2 fruit fly cellular contexts compared by ENCODE assay signal in the genomic region with DNA sequence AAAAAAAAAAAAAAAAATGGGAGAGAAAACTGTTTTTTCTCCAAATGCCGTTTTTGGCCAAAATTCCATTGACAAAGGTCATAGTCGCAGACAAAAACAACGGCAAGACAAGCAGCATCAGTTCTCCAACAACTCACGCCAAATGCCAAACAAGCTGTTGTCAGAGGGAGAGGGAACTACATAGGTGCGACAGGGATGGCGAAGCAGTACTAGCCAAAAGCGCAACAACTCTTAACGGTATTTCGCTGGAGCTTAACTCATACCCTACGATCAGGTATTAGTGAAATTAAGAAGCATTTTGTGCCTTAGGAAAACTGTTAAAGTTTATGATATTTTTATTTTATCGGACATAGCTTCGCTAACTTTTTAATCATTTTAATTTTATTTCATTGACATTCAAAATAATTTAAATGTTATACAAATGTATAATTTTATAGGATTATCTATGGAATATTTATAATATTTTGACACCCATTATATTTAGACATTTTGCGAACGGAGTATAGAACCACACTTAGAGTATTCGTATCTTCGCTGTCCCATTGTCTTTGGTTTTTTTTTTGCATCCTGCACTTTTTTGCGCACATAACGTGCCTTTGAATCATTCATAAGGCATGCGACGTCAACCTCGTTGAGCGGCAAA.
TF ChIP-seq lines count a peak whose summit lies in the region.

No protein-coding gene starts in this region.

TF ChIP-seq in whole organism, embryonic, 481 proteins besides CTCF, POLR2A, EP300 and RAD21 (continued from another document and continues in another):
- TF ChIP-seq jing (GFP tag; optimal IDR thresholded peaks at IDR 0.05; lab: Kevin White, UChicago) (no peak), wdn (GFP tag; IDR thresholded peaks at IDR 0.05; lab: Robert Waterston, UW) (no peak), CG8924 (tag; optimal IDR thresholded peaks at IDR 0.05; lab: Kevin White, UChicago) (no peak), Hand (GFP tag; optimal IDR thresholded peaks at IDR 0.05; lab: Kevin White, UChicago) (no peak), D19A (tag; optimal IDR thresholded peaks at IDR 0.05; lab: Kevin White, UChicago) (peak; percentile 48), HLHmδ (GFP tag; optimal IDR thresholded peaks at IDR 0.05; lab: Kevin White, UChicago) (no peak), CG8478 (optimal IDR thresholded peaks at IDR 0.05; lab: Kevin White, UChicago) (no peak), Dll (GFP tag; IDR thresholded peaks at IDR 0.05; lab: Robert Waterston, UW; ENCODE audit: partially characterized antibody) (no peak), CG12391 (tag; optimal IDR thresholded peaks at IDR 0.05; lab: Kevin White, UChicago) (peak; percentile 16), Poxn (GFP tag; IDR thresholded peaks at IDR 0.05; lab: Robert Waterston, UW) (no peak), corto (GFP tag; optimal IDR thresholded peaks at IDR 0.05; lab: Kevin White, UChicago) (no peak), CG16815 (GFP tag; optimal IDR thresholded peaks at IDR 0.05; lab: Kevin White, UChicago) (no peak), CG10209 (GFP tag; optimal IDR thresholded peaks at IDR 0.05; lab: Kevin White, UChicago) (peak; percentile 4), Sry-δ (GFP tag; optimal IDR thresholded peaks at IDR 0.05; lab: Kevin White, UChicago) (no peak), sens (GFP tag; lab: Kevin White, UChicago) (peak; percentile 59), tna (GFP tag; IDR thresholded peaks at IDR 0.05; lab: Robert Waterston, UW; ENCODE audit: partially characterized antibody) (no peak), ftz-f1 (GFP tag; optimal IDR thresholded peaks at IDR 0.05; lab: Kevin White, UChicago) (no peak), sug (tag; optimal IDR thresholded peaks at IDR 0.05; lab: Kevin White, UChicago) (no peak), CG13287 (GFP tag; IDR thresholded peaks at IDR 0.05; lab: Robert Waterston, UW; ENCODE audit: partially characterized antibody) (no peak), CG5953 (GFP tag; IDR thresholded peaks at IDR 0.05; lab: Robert Waterston, UW) (no peak), CG7357 (GFP tag; IDR thresholded peaks at IDR 0.05; lab: Robert Waterston, UW) (no peak), fru (optimal IDR thresholded peaks at IDR 0.05; lab: Kevin White, UChicago) (no peak), trh (GFP tag; optimal IDR thresholded peaks at IDR 0.05; lab: Kevin White, UChicago) (no peak), CG6254 (GFP tag; optimal IDR thresholded peaks at IDR 0.05; lab: Kevin White, UChicago) (no peak), B-H2 (GFP tag; optimal IDR thresholded peaks at IDR 0.05; lab: Kevin White, UChicago) (no peak), sob (GFP tag; IDR thresholded peaks at IDR 0.05; lab: Robert Waterston, UW) (0 out of 2 replicates have a peak, but pooled peaks have one; percentile 7), CG2712 (tag; optimal IDR thresholded peaks at IDR 0.05; lab: Kevin White, UChicago) (peak; percentile 14), crc (GFP tag; optimal IDR thresholded peaks at IDR 0.05; lab: Kevin White, UChicago) (no peak), ind (GFP tag; optimal IDR thresholded peaks at IDR 0.05; lab: Kevin White, UChicago) (peak; percentile 10), cad (GFP tag; optimal IDR thresholded peaks at IDR 0.05; lab: Kevin White, UChicago) (no peak), D (optimal IDR thresholded peaks at IDR 0.05; lab: Kevin White, UChicago) (no peak), D (GFP tag; optimal IDR thresholded peaks at IDR 0.05; lab: Kevin White, UChicago) (no peak), tap (tag; optimal IDR thresholded peaks at IDR 0.05; lab: Kevin White, UChicago) (no peak), gfzf (GFP tag; optimal IDR thresholded peaks at IDR 0.05; lab: Kevin White, UChicago) (no peak), Optix (GFP tag; IDR thresholded peaks at IDR 0.05; lab: Robert Waterston, UW) (no peak), phol (tag; optimal IDR thresholded peaks at IDR 0.05; lab: Kevin White, UChicago) (peak; percentile 45), CG11085 (GFP tag; IDR thresholded peaks at IDR 0.05; lab: Robert Waterston, UW) (no peak), ci (GFP tag; IDR thresholded peaks at IDR 0.05; lab: Robert Waterston, UW) (no peak), lov (optimal IDR thresholded peaks at IDR 0.05; lab: Kevin White, UChicago) (no peak), lov (GFP tag; IDR thresholded peaks at IDR 0.05; lab: Robert Waterston, UW) (no peak), Abd-B (GFP tag; optimal IDR thresholded peaks at IDR 0.05; lab: Kevin White, UChicago) (no peak), sqz (GFP tag; optimal IDR thresholded peaks at IDR 0.05; lab: Kevin White, UChicago) (no peak), odd (GFP tag; optimal IDR thresholded peaks at IDR 0.05; lab: Kevin White, UChicago) (no peak), CG12744 (GFP tag; optimal IDR thresholded peaks at IDR 0.05; lab: Kevin White, UChicago) (no peak), Nf-YA (GFP tag; IDR thresholded peaks at IDR 0.05; lab: Robert Waterston, UW) (no peak), Meics (GFP tag; optimal IDR thresholded peaks at IDR 0.05; lab: Kevin White, UChicago) (peak; percentile 2), Atf-2 (GFP tag; optimal IDR thresholded peaks at IDR 0.05; lab: Kevin White, UChicago) (no peak), D19B (GFP tag; optimal IDR thresholded peaks at IDR 0.05; lab: Kevin White, UChicago) (no peak), CG31441 (GFP tag; IDR thresholded peaks at IDR 0.05; lab: Robert Waterston, UW) (peak; percentile 44; the same call in 1 of the 2 replicates), pzg (GFP tag; optimal IDR thresholded peaks at IDR 0.05; lab: Kevin White, UChicago) (no peak), CG16813 (GFP tag; IDR thresholded peaks at IDR 0.05; lab: Robert Waterston, UW; ENCODE audit: partially characterized antibody) (no peak), onecut (GFP tag; IDR thresholded peaks at IDR 0.05; lab: Robert Waterston, UW) (no peak), NFAT (GFP tag; IDR thresholded peaks at IDR 0.05; lab: Robert Waterston, UW) (no peak), MTF-1 (GFP tag; optimal IDR thresholded peaks at IDR 0.05; lab: Kevin White, UChicago; ENCODE audit: borderline replicate concordance) (no peak), Sox102F (GFP tag; optimal IDR thresholded peaks at IDR 0.05; lab: Kevin White, UChicago) (peak; percentile 62), da (GFP tag; optimal IDR thresholded peaks at IDR 0.05; lab: Kevin White, UChicago) (no peak), CG18476 (GFP tag; optimal IDR thresholded peaks at IDR 0.05; lab: Kevin White, UChicago) (no peak), Dad (GFP tag; optimal IDR thresholded peaks at IDR 0.05; lab: Kevin White, UChicago) (no peak), dmrt99B (tag; optimal IDR thresholded peaks at IDR 0.05; lab: Kevin White, UChicago) (peak; percentile 32), Vsx1 (GFP tag; optimal IDR thresholded peaks at IDR 0.05; lab: Kevin White, UChicago) (no peak), CG10543 (GFP tag; optimal IDR thresholded peaks at IDR 0.05; lab: Kevin White, UChicago) (no peak), CG18262 (tag; optimal IDR thresholded peaks at IDR 0.05; lab: Kevin White, UChicago) (no peak), Ravus (GFP tag; IDR thresholded peaks at IDR 0.05; lab: Robert Waterston, UW) (no peak), CG13894 (tag; optimal IDR thresholded peaks at IDR 0.05; lab: Kevin White, UChicago) (no peak), pita (GFP tag; optimal IDR thresholded peaks at IDR 0.05; lab: Kevin White, UChicago) (no peak)

TF ChIP-seq in whole organism, prepupa, 60 proteins besides CTCF, POLR2A, EP300 and RAD21 (continued from another document):
- TF ChIP-seq vri (GFP tag; optimal IDR thresholded peaks at IDR 0.05; lab: Kevin White, UChicago): no peak
- TF ChIP-seq CG10631 (GFP tag; optimal IDR thresholded peaks at IDR 0.05; lab: Kevin White, UChicago): peak; percentile 83
- no peak for TF ChIP-seq cyc (GFP tag; optimal IDR thresholded peaks at IDR 0.05; lab: Kevin White, UChicago)
- TF ChIP-seq CG6808 (GFP tag; optimal IDR thresholded peaks at IDR 0.05; lab: Kevin White, UChicago): peak; percentile 82
- TF ChIP-seq dac (GFP tag; optimal IDR thresholded peaks at IDR 0.05; lab: Kevin White, UChicago): peak; percentile 82
- no peak; the same call in none of the 3 replicates for TF ChIP-seq CG6163 (GFP tag; IDR thresholded peaks at IDR 0.05; lab: Robert Waterston, UW)
- TF ChIP-seq Gug (GFP tag; IDR thresholded peaks at IDR 0.05; lab: Robert Waterston, UW): peak; percentile 85
- peak; percentile 70 for TF ChIP-seq CG16779 (tag; optimal IDR thresholded peaks at IDR 0.05; lab: Kevin White, UChicago)
- TF ChIP-seq pdm3 (GFP tag; optimal IDR thresholded peaks at IDR 0.05; lab: Kevin White, UChicago): no peak
- no peak for TF ChIP-seq esn (GFP tag; optimal IDR thresholded peaks at IDR 0.05; lab: Kevin White, UChicago)
- peak in 1 of 2 experiments; percentile 92 for TF ChIP-seq salr (GFP tag; optimal IDR thresholded peaks at IDR 0.05; lab: Kevin White, UChicago)
- no peak for TF ChIP-seq CG11902 (GFP tag; optimal IDR thresholded peaks at IDR 0.05; lab: Kevin White, UChicago)
- TF ChIP-seq CG11294 (GFP tag; IDR thresholded peaks at IDR 0.05; lab: Robert Waterston, UW): peak; percentile 77
- TF ChIP-seq CG6276 (GFP tag; optimal IDR thresholded peaks at IDR 0.05; lab: Kevin White, UChicago): peak; percentile 95
- peak; percentile 85 for TF ChIP-seq achi (GFP tag; optimal IDR thresholded peaks at IDR 0.05; lab: Kevin White, UChicago)
- no peak for TF ChIP-seq Blimp-1 (GFP tag; optimal IDR thresholded peaks at IDR 0.05; lab: Kevin White, UChicago)
- TF ChIP-seq lz (GFP tag; optimal IDR thresholded peaks at IDR 0.05; lab: Kevin White, UChicago): no peak
- TF ChIP-seq eg (GFP tag; IDR thresholded peaks at IDR 0.05; lab: Robert Waterston, UW): peak; percentile 72; the same call in 1 of the 3 replicates
- TF ChIP-seq Hr38 (GFP tag; optimal IDR thresholded peaks at IDR 0.05; lab: Kevin White, UChicago): no peak
- TF ChIP-seq Met (GFP tag; optimal IDR thresholded peaks at IDR 0.05; lab: Kevin White, UChicago): no peak
- peak; percentile 87 for TF ChIP-seq Lpt (GFP tag; optimal IDR thresholded peaks at IDR 0.05; lab: Kevin White, UChicago)
- TF ChIP-seq CG34406 (GFP tag; optimal IDR thresholded peaks at IDR 0.05; lab: Kevin White, UChicago): peak; percentile 52
- TF ChIP-seq CG3919 (GFP tag; optimal IDR thresholded peaks at IDR 0.05; lab: Kevin White, UChicago): peak; percentile 81
- peak; percentile 97 for TF ChIP-seq CG32006 (GFP tag; optimal IDR thresholded peaks at IDR 0.05; lab: Kevin White, UChicago)
- peak; percentile 95 for TF ChIP-seq CG15336 (GFP tag; IDR thresholded peaks at IDR 0.05; lab: Robert Waterston, UW)
- no peak for TF ChIP-seq Sox102F (GFP tag; optimal IDR thresholded peaks at IDR 0.05; lab: Kevin White, UChicago)
- peak; percentile 78 for TF ChIP-seq dsx (GFP tag; optimal IDR thresholded peaks at IDR 0.05; lab: Kevin White, UChicago; ENCODE audit: poor library complexity, severe bottlenecking)
- TF ChIP-seq fkh (GFP tag; optimal IDR thresholded peaks at IDR 0.05; lab: Kevin White, UChicago): no peak
- TF ChIP-seq svp (GFP tag; lab: Kevin White, UChicago): no peak
- TF ChIP-seq CG3032 (tag; optimal IDR thresholded peaks at IDR 0.05; lab: Kevin White, UChicago): peak; percentile 84
- TF ChIP-seq Hr4 (GFP tag; optimal IDR thresholded peaks at IDR 0.05; lab: Kevin White, UChicago): peak; percentile 85
- no peak for TF ChIP-seq Sox15 (GFP tag; optimal IDR thresholded peaks at IDR 0.05; lab: Kevin White, UChicago)
- no peak for TF ChIP-seq Ets21C (GFP tag; optimal IDR thresholded peaks at IDR 0.05; lab: Kevin White, UChicago)
- no peak for TF ChIP-seq CG8319 (GFP tag; optimal IDR thresholded peaks at IDR 0.05; lab: Kevin White, UChicago)
